Worm (Caenorhabditis elegans) whole organism, mixed stage, embryonic: ENCODE data around the gene Y38C1BA.1.

Experiments used
- blmp-1 ChIP-seq: fragments of 150-350 bp; optimal IDR thresholded peaks from 2 replicates; lab custom pipeline; 2014; ENCODE audit warnings: missing biosample characterization, missing genetic modification characterization
- elt-1 ChIP-seq: sonication (generic microtip); optimal IDR thresholded peaks from 2 replicates; lab custom pipeline; 2017; ENCODE audit warnings: missing genetic modification characterization, mild to moderate bottlenecking, missing compliant biosample characterization, antibody characterized with exemption, moderate library complexity, borderline replicate concordance; ENCODE audit not compliant: insufficient read depth
- nhr-76 ChIP-seq: sonication (generic microtip); optimal IDR thresholded peaks from 2 replicates; lab custom pipeline; 2017; ENCODE audit warnings: missing biosample characterization, missing genetic modification characterization
- pha-4 ChIP-seq: fragments of 150-350 bp; optimal IDR thresholded peaks from 2 replicates; lab custom pipeline; 2018; ENCODE audit warnings: missing biosample characterization, missing genetic modification reagents, missing genetic modification characterization
- snpc-4 ChIP-seq: fragments of 150-350 bp; optimal IDR thresholded peaks from 2 replicates; lab custom pipeline; 2014; ENCODE audit warnings: missing biosample characterization, missing genetic modification characterization
- zip-8 ChIP-seq: fragments of 150-350 bp; optimal IDR thresholded peaks from 2 replicates; lab custom pipeline; 2014; ENCODE audit warnings: missing biosample characterization, missing genetic modification characterization

DNA sequence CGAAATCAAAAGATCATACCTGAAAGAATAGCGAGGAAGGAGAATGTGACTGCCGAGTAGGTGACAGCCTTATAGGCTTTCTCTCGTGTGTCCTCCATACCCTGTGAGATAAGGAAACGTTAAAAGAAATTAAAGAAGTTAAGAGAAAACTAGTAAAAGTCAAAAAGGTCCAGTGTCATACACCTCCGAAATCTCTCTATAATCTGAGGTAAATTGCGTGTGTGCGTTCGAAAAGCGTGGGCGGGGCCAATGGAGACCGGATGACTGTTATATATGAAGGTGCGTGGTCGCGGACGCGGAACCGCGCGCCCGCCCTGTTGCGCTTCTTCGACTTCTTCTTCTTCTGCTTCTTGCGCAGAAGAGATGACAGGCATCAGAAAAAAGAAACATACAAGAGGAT lies 16.4 kb upstream of the Y38C1BA.1 start, which contains the start of gene col-109:
- TF ChIP-seq zip-8 (tag; lab: Kevin White, UChicago) (no peak), pha-4 (tag; lab: Kevin White, UChicago) (no peak), elt-1 (no peak), nhr-76 (tag; lab: Kevin White, UChicago) (no peak), snpc-4 (tag; lab: Kevin White, UChicago) (no peak), blmp-1 (tag; lab: Kevin White, UChicago) (no peak)
